Worm (Caenorhabditis elegans): ENCODE results near the gene C12D8.9.

The C12D8.9 gene

DNA sequence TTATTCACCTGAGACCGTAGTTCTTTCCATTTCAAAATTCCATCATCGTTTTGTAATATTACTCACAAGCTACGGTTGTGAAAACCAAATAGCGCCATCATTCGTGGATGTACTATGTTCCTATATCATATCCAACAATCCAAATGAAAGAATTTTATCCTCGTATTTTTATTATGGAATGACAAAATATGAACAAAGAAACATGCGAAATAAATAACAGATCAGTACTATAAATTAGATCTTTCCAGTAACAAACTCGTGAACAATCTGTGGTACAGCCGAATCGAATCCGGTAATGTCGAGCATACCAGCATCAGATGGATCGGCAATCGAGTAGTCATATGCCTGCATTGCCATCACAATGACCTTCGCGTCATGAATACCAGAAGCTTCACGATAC, 9.7 kb upstream of the C12D8.9 start (continued):
- TF ChIP-seq lir-1 (GFP tag; conservative IDR thresholded peaks at IDR 0.05) (no peak), cebp-1 (GFP tag; IDR thresholded peaks at IDR 0.05) (no peak; the same call in 1 of the 2 replicates), cebp-1 (tag; optimal IDR thresholded peaks at IDR 0.05) (peak; percentile 24), Y95B8A.8 (GFP tag; IDR thresholded peaks at IDR 0.05) (peak; percentile 67; the same call in 1 of the 2 replicates), athp-1 (tag; optimal IDR thresholded peaks at IDR 0.05) (no peak), nhr-27 (tag; optimal IDR thresholded peaks at IDR 0.05) (no peak), B0035.1 (tag; optimal IDR thresholded peaks at IDR 0.05) (no peak), hlh-12 (tag; optimal IDR thresholded peaks at IDR 0.05) (no peak), ztf-25 (GFP tag; IDR thresholded peaks at IDR 0.05) (no peak), ama-1 (optimal IDR thresholded peaks at IDR 0.05) (no peak), ama-1 (GFP tag; optimal IDR thresholded peaks at IDR 0.05) (peak in 1 of 2 experiments; percentile 64), ztf-28 (GFP tag; IDR thresholded peaks at IDR 0.05) (no peak), F57C9.4 (tag; optimal IDR thresholded peaks at IDR 0.05) (no peak), sdz-38 (tag; optimal IDR thresholded peaks at IDR 0.05) (no peak), him-1 (tag; optimal IDR thresholded peaks at IDR 0.05) (peak; percentile 25), attf-5 (GFP tag; optimal IDR thresholded peaks at IDR 0.05) (no peak), madf-6 (GFP tag; IDR thresholded peaks at IDR 0.05) (0 out of 2 replicates have a peak, but pooled peaks have one; percentile 11)

ce11 chrV:10249515-10249914, 6.5 kb upstream of the C12D8.9 start:
- TF ChIP-seq F33H1.4 (GFP tag; IDR thresholded peaks at IDR 0.05) (no peak), hmg-20 (GFP tag; IDR thresholded peaks at IDR 0.05) (no peak), madf-6 (GFP tag; IDR thresholded peaks at IDR 0.05) (no peak), dpl-1 (GFP tag; optimal IDR thresholded peaks at IDR 0.05) (no peak), mel-28 (tag; optimal IDR thresholded peaks at IDR 0.05; ENCODE audit: borderline replicate concordance) (no peak), B0261.1 (tag; optimal IDR thresholded peaks at IDR 0.05) (no peak), F57A8.1 (GFP tag; optimal IDR thresholded peaks at IDR 0.05) (no peak), zim-3 (tag; optimal IDR thresholded peaks at IDR 0.05) (no peak), aptf-2 (GFP tag; conservative IDR thresholded peaks at IDR 0.05) (no peak), gei-17 (GFP tag; optimal IDR thresholded peaks at IDR 0.05) (no peak), nhr-179 (tag; optimal IDR thresholded peaks at IDR 0.05) (no peak), F49E8.2 (tag; optimal IDR thresholded peaks at IDR 0.05; ENCODE audit: insufficient read depth) (no peak), somi-1 (GFP tag; optimal IDR thresholded peaks at IDR 0.05) (no peak)

- TF ChIP-seq Y53G8AR.9 (GFP tag; conservative IDR thresholded peaks at IDR 0.05) (0 out of 2 replicates have a peak, but pooled peaks have one; percentile 40), zfh-2 (GFP tag; conservative IDR thresholded peaks at IDR 0.05) (peak; percentile 44; the same call in 1 of the 2 replicates), zim-3 (tag; optimal IDR thresholded peaks at IDR 0.05) (no peak), nfyb-1 (GFP tag; IDR thresholded peaks at IDR 0.05) (0 out of 2 replicates have a peak, but pooled peaks have one; percentile 9)
Measured at ce11 chrV:10248255-10248979, 5.4 kb upstream of the C12D8.9 start, which contains the start of gene akt-1. Gene akt-1 (plus strand): TSS chrV:10248905.

DNA sequence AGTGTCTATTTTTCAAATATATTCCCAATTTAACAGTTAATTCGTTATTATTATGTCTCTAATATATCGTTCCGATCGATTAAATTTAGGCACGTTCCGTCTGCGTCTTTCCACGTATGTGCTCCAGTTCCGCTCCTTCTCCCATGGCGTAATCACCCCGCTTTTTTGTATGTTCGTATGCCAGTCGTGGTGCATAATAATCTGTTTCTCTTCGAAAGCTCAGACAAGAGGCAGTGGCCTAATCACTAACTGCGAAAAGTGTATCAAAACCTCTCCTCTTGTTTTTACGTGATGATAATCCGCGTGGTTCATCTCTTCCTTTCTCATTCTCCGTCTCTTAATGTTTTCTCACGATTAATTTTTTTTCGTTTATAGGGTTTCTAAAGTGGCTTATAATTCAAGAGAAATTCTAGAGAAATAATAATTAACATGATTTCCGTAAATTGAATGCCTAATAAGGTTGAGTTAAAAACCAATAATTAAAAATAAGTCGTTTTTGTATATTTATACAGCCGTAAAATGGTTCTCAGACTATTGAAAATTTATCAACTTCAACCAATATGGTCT, 4.8 kb upstream of the C12D8.9 start:
- no peak for TF ChIP-seq xnd-1 (tag; optimal IDR thresholded peaks at IDR 0.05)
- no peak for TF ChIP-seq attf-5 (GFP tag; optimal IDR thresholded peaks at IDR 0.05)
- no peak for TF ChIP-seq snpc-1.3 (tag; optimal IDR thresholded peaks at IDR 0.05; ENCODE audit: insufficient read depth)
- TF ChIP-seq Y67H2A.10 (GFP tag; conservative IDR thresholded peaks at IDR 0.05): no peak
- no peak for TF ChIP-seq attf-3 (GFP tag; conservative IDR thresholded peaks at IDR 0.05)
- no peak for TF ChIP-seq F52B5.7 (tag; optimal IDR thresholded peaks at IDR 0.05)
- no peak for TF ChIP-seq T07F8.4 (tag; optimal IDR thresholded peaks at IDR 0.05)
- TF ChIP-seq akir-1 (GFP tag; optimal IDR thresholded peaks at IDR 0.05): no peak
- TF ChIP-seq mes-4 (tag; optimal IDR thresholded peaks at IDR 0.05): no peak
- TF ChIP-seq him-1 (tag; optimal IDR thresholded peaks at IDR 0.05): no peak
- TF ChIP-seq egl-44 (GFP tag; IDR thresholded peaks at IDR 0.05): no peak
- no peak for TF ChIP-seq unc-130 (GFP tag; optimal IDR thresholded peaks at IDR 0.05)
- no peak for TF ChIP-seq bed-1 (GFP tag; IDR thresholded peaks at IDR 0.05)
- TF ChIP-seq die-1 (tag; optimal IDR thresholded peaks at IDR 0.05): no peak
- no peak for TF ChIP-seq F49E8.2 (tag; optimal IDR thresholded peaks at IDR 0.05; ENCODE audit: insufficient read depth)

Data from whole organism, young adult.